Fruit fly (Drosophila melanogaster): ENCODE measurements around the gene CAH9.

The CAH9 gene

DNA sequence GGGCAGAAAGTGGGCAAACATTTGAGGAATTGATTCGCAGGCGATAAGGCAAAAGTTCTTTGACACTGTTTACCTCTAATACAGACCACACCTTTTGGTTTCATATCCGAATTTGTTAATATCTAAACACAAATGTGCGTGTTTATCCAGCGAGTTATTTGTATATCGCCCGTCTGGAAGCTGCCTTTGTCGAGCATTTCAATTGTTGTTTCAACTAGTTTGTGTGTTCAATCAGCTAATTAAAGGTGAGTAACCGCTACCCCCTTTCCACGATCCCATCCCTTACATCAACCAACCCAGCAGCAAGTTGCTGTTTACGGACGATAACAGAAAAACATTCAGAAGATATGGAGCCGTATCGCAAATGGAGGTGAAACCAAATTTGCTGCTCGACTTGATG, 25.4 kb upstream of the CAH9 start:
- TF ChIP-seq Eip78C (GFP tag) (peak; percentile 36), CG8319 (GFP tag; optimal IDR thresholded peaks at IDR 0.05) (no peak), Hr39 (GFP tag; optimal IDR thresholded peaks at IDR 0.05) (no peak), acj6 (GFP tag; optimal IDR thresholded peaks at IDR 0.05) (no peak), achi (GFP tag; optimal IDR thresholded peaks at IDR 0.05) (no peak), Ets21C (GFP tag; optimal IDR thresholded peaks at IDR 0.05) (no peak), esn (GFP tag; optimal IDR thresholded peaks at IDR 0.05) (peak; percentile 38), svp (GFP tag) (no peak), CG1621 (tag; optimal IDR thresholded peaks at IDR 0.05) (no peak), CG11294 (GFP tag; IDR thresholded peaks at IDR 0.05) (no peak), eg (GFP tag; IDR thresholded peaks at IDR 0.05) (no peak), pdm3 (GFP tag; optimal IDR thresholded peaks at IDR 0.05) (no peak), CG3919 (GFP tag; optimal IDR thresholded peaks at IDR 0.05) (no peak), CG6854 (GFP tag; optimal IDR thresholded peaks at IDR 0.05) (peak; percentile 7), Lpt (GFP tag; optimal IDR thresholded peaks at IDR 0.05) (no peak), Eip93F (GFP tag; optimal IDR thresholded peaks at IDR 0.05) (no peak), Sox14 (GFP tag; optimal IDR thresholded peaks at IDR 0.05) (no peak), vri (GFP tag; optimal IDR thresholded peaks at IDR 0.05) (peak; percentile 90), CG7368 (GFP tag; optimal IDR thresholded peaks at IDR 0.05) (no peak), Sox102F (GFP tag; optimal IDR thresholded peaks at IDR 0.05) (peak; percentile 38), Blimp-1 (GFP tag; optimal IDR thresholded peaks at IDR 0.05) (peak; percentile 52), fkh (GFP tag; optimal IDR thresholded peaks at IDR 0.05) (peak; percentile 88), Ets96B (tag; optimal IDR thresholded peaks at IDR 0.05) (no peak), spab (GFP tag; optimal IDR thresholded peaks at IDR 0.05) (no peak), ss (GFP tag; optimal IDR thresholded peaks at IDR 0.05) (no peak), CG3032 (tag; optimal IDR thresholded peaks at IDR 0.05) (no peak), cyc (GFP tag; optimal IDR thresholded peaks at IDR 0.05) (no peak)

DNA sequence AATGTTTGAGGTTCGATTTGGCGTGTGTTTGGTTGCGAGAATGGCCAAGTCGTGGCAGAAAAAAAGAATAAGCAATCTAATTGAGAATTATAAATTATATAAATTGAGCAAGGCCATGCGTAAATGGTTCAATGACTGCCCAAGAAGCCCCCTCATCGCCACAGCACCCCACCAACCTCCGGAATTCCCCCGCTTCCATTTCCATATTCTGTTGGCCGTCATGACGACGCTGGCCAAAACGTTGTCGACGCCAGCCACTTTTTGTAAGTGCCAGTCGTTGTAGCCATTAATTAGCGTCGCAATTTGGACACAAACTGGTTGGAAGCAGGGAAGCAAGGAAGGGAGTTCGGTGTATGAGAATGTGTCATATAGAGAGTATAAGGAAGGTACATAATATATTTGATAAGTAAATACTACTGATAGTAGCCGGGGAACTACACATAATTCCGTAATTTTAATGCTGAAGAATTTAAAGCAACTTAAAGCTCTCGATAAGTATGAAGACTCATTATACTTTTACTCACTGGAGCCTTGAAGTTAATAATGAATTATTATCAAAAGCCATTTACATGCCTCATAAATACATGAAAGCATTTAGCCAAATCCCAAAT, 24.7 kb upstream of the CAH9 start:
- TF ChIP-seq CG31627 (GFP tag; optimal IDR thresholded peaks at IDR 0.05) (no peak), Eip78C (GFP tag) (peak; percentile 53), vri (GFP tag; optimal IDR thresholded peaks at IDR 0.05) (peak; percentile 0)

DNA sequence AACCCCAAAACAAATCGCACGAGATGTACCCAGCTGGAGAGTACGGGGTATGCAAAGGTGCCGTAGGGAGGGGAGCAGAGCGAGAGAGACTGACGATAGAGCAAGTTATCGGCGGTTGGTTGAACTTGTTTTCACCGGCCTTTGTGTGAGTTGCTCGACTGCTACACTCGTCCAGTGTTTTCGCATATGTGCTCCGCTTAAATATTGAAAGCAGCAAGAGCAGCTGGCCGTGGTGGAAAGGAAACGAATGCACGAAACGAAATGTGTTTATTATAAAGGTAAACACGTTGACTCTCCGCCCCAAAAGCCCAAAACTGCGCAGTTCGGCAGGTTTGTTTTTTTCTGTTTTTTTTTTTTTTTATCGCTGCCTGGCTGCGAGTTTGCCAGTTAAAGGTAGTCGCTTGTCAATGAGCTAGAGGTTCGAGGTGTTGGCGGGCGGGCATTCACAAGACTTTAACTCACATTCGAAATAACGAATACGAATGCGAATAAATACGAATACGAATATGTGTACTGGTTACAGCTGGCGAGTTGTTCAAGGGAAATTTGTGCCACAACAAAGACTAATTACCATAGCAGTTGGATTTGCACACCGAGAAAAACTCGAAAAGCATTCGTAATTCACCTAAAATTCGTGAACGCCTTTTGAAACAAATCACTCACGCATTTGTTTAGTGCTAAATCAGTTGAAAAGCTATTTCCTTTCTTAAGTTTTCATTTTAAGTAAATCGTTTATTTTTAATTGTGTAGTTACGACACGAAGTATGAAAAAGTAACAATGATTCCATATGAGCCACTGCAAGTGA, 23.8 kb upstream of the CAH9 start:
- TF ChIP-seq CG8119 (GFP tag; IDR thresholded peaks at IDR 0.05), result peak; percentile 71
- TF ChIP-seq Smox (GFP tag; optimal IDR thresholded peaks at IDR 0.05), result peak; percentile 73
- TF ChIP-seq Eip78C (GFP tag), result peak; percentile 94
- TF ChIP-seq Lpt (GFP tag; optimal IDR thresholded peaks at IDR 0.05), result peak; percentile 40
- peak; percentile 81 for TF ChIP-seq CG15336 (GFP tag; IDR thresholded peaks at IDR 0.05)
- TF ChIP-seq Sox102F (GFP tag; optimal IDR thresholded peaks at IDR 0.05), result peak; percentile 56
- TF ChIP-seq CG6792 (GFP tag; optimal IDR thresholded peaks at IDR 0.05), result peak; percentile 70
- TF ChIP-seq CG8319 (GFP tag; optimal IDR thresholded peaks at IDR 0.05), result peak; percentile 73
- TF ChIP-seq CG10669 (GFP tag; optimal IDR thresholded peaks at IDR 0.05), result peak; percentile 60
- TF ChIP-seq Eip75B (GFP tag; optimal IDR thresholded peaks at IDR 0.05), result peak; percentile 69
- peak; percentile 89 for TF ChIP-seq topi (GFP tag; optimal IDR thresholded peaks at IDR 0.05)
- peak; percentile 52 for TF ChIP-seq CG3032 (tag; optimal IDR thresholded peaks at IDR 0.05)
- TF ChIP-seq CG8632 (GFP tag; optimal IDR thresholded peaks at IDR 0.05), result peak; percentile 65
- TF ChIP-seq Blimp-1 (GFP tag; optimal IDR thresholded peaks at IDR 0.05), result peak; percentile 22
- peak; percentile 78 for TF ChIP-seq CG6163 (GFP tag; IDR thresholded peaks at IDR 0.05)
- TF ChIP-seq CG31627 (GFP tag; optimal IDR thresholded peaks at IDR 0.05), result peak; percentile 78
- peak; percentile 67 for TF ChIP-seq dsx (GFP tag; optimal IDR thresholded peaks at IDR 0.05; ENCODE audit: poor library complexity, severe bottlenecking)
- peak; percentile 38 to 45 for TF ChIP-seq salr (GFP tag; optimal IDR thresholded peaks at IDR 0.05)
- peak; percentile 33 for TF ChIP-seq fd59A (GFP tag; optimal IDR thresholded peaks at IDR 0.05)
- TF ChIP-seq CG11294 (GFP tag; IDR thresholded peaks at IDR 0.05), result peak; percentile 78
- TF ChIP-seq svp (GFP tag), result peak; percentile 91
- peak; percentile 80 for TF ChIP-seq OdsH (GFP tag; optimal IDR thresholded peaks at IDR 0.05)
- TF ChIP-seq Met (GFP tag; optimal IDR thresholded peaks at IDR 0.05), result peak; percentile 85
- peak; percentile 77 for TF ChIP-seq net (GFP tag; optimal IDR thresholded peaks at IDR 0.05)
- peak; percentile 69 for TF ChIP-seq CG6276 (GFP tag; optimal IDR thresholded peaks at IDR 0.05)
- TF ChIP-seq fd85E (GFP tag; optimal IDR thresholded peaks at IDR 0.05), result peak; percentile 51
- no peak for TF ChIP-seq CG10631 (GFP tag; optimal IDR thresholded peaks at IDR 0.05)
- TF ChIP-seq Sox14 (GFP tag; optimal IDR thresholded peaks at IDR 0.05), result peak; percentile 67
